Worm (Caenorhabditis elegans): Measurements from ENCODE around the gene eif-3.L.

ce11 chrII:5582309-5582708 lies 40.0 kb downstream of the eif-3.L start, which contains the start of gene T25E4.2:
- TF ChIP-seq tbx-8 (GFP tag; optimal IDR thresholded peaks at IDR 0.05), result no peak
- TF ChIP-seq snpc-4 (tag; optimal IDR thresholded peaks at IDR 0.05), result no peak
- no peak for TF ChIP-seq mab-5 (tag; optimal IDR thresholded peaks at IDR 0.05)
- no peak for TF ChIP-seq unc-39 (tag; optimal IDR thresholded peaks at IDR 0.05)
- TF ChIP-seq ces-1 (GFP tag; optimal IDR thresholded peaks at IDR 0.05), result no peak
- TF ChIP-seq nhr-76 (tag; optimal IDR thresholded peaks at IDR 0.05), result no peak
- no peak for TF ChIP-seq blmp-1 (tag; optimal IDR thresholded peaks at IDR 0.05)
- no peak for TF ChIP-seq elt-3 (tag; optimal IDR thresholded peaks at IDR 0.05)
- no peak for TF ChIP-seq sptf-1 (tag; optimal IDR thresholded peaks at IDR 0.05)
- no peak for TF ChIP-seq ztf-11 (tag; optimal IDR thresholded peaks at IDR 0.05)
- no peak for TF ChIP-seq lsy-2 (tag; optimal IDR thresholded peaks at IDR 0.05)
- no peak for TF ChIP-seq bed-3 (GFP tag; optimal IDR thresholded peaks at IDR 0.05)
